Fruit fly (Drosophila melanogaster): ENCODE data around the gene heca.

The heca gene

DNA sequence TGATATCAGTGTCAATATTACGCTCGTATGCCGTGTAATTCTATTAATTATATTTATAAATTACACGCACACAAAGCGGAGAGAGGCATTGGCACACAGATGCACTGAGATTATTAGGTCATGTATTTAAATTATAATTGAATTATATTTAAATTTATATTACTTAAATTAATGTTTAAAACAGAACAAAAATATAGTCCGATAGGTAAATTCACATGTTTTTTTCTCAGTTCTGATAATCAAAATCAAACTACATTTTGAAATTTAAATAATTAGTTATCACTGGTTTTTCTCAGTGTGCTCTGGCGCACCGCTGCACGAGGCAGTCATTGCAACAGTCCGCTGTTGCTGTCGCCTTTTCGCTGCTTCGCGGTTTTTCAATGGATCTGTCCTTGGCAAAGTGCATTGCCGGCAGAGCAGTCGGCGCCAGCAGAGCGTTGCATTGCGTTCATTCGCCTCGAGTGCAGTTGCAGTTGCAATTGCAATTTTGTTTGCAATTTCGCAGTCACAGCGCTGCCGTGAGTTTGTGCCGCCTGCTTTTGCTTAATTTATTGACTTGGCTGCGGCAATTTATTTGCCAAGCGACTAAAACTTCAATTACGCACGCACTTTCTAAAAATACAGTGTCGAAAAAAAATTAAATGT, 15.9 kb downstream of the heca start (continued):
- TF ChIP-seq CG4360 (GFP tag; IDR thresholded peaks at IDR 0.05) (no peak), nerfin-1 (tag; optimal IDR thresholded peaks at IDR 0.05) (no peak), CG8359 (GFP tag; optimal IDR thresholded peaks at IDR 0.05; ENCODE audit: borderline replicate concordance) (peak; percentile 3), schlank (tag; optimal IDR thresholded peaks at IDR 0.05) (no peak), H2.0 (GFP tag; IDR thresholded peaks at IDR 0.05) (no peak), tx (GFP tag; optimal IDR thresholded peaks at IDR 0.05) (no peak), twi (tag; optimal IDR thresholded peaks at IDR 0.05) (no peak), ro (GFP tag; IDR thresholded peaks at IDR 0.05) (no peak), run (tag; optimal IDR thresholded peaks at IDR 0.05) (no peak), HmgZ (tag; optimal IDR thresholded peaks at IDR 0.05) (no peak), Dek (tag; optimal IDR thresholded peaks at IDR 0.05) (no peak), z (GFP tag; IDR thresholded peaks at IDR 0.05) (no peak), Six4 (GFP tag; optimal IDR thresholded peaks at IDR 0.05) (no peak), CG30431 (GFP tag; optimal IDR thresholded peaks at IDR 0.05) (no peak), CG8388 (GFP tag; optimal IDR thresholded peaks at IDR 0.05) (peak; percentile 14), CG12942 (GFP tag; optimal IDR thresholded peaks at IDR 0.05) (no peak), CG32532 (GFP tag; IDR thresholded peaks at IDR 0.05) (no peak), btn (GFP tag; optimal IDR thresholded peaks at IDR 0.05) (no peak), CG4820 (GFP tag; optimal IDR thresholded peaks at IDR 0.05) (no peak), CG33557 (GFP tag; optimal IDR thresholded peaks at IDR 0.05) (no peak), ERR (GFP tag; optimal IDR thresholded peaks at IDR 0.05) (no peak), inv (GFP tag; IDR thresholded peaks at IDR 0.05; ENCODE audit: partially characterized antibody) (no peak), aop (GFP tag; IDR thresholded peaks at IDR 0.05) (no peak), CG14860 (GFP tag; IDR thresholded peaks at IDR 0.05; ENCODE audit: partially characterized antibody) (no peak), sens (GFP tag) (peak; percentile 30), CG11560 (tag; IDR thresholded peaks at IDR 0.05) (no peak), CG3847 (GFP tag; IDR thresholded peaks at IDR 0.05) (no peak), HLH3B (GFP tag; IDR thresholded peaks at IDR 0.05) (peak; percentile 41; the same call in 1 of the 2 replicates), pfk (GFP tag; optimal IDR thresholded peaks at IDR 0.05) (no peak), CG3838 (GFP tag; optimal IDR thresholded peaks at IDR 0.05) (no peak), scrt (GFP tag; optimal IDR thresholded peaks at IDR 0.05) (no peak), CG31365 (tag; optimal IDR thresholded peaks at IDR 0.05) (no peak), CG14710 (tag; optimal IDR thresholded peaks at IDR 0.05) (peak; percentile 13), CG7963 (GFP tag; IDR thresholded peaks at IDR 0.05; ENCODE audit: partially characterized antibody) (no peak), CG1603 (tag; optimal IDR thresholded peaks at IDR 0.05) (no peak), kah (GFP tag; optimal IDR thresholded peaks at IDR 0.05) (no peak), dm (GFP tag; optimal IDR thresholded peaks at IDR 0.05) (no peak), gem (tag; optimal IDR thresholded peaks at IDR 0.05) (peak; percentile 55), Mad (GFP tag; optimal IDR thresholded peaks at IDR 0.05) (no peak), CG10979 (tag; optimal IDR thresholded peaks at IDR 0.05) (peak; percentile 36), CG6791 (GFP tag; IDR thresholded peaks at IDR 0.05; ENCODE audit: partially characterized antibody) (no peak), CG13123 (GFP tag; optimal IDR thresholded peaks at IDR 0.05) (no peak), CG31224 (GFP tag; IDR thresholded peaks at IDR 0.05) (no peak), CG18476 (GFP tag; optimal IDR thresholded peaks at IDR 0.05) (no peak), CG31441 (GFP tag; IDR thresholded peaks at IDR 0.05) (0 out of 2 replicates have a peak, but pooled peaks have one; percentile 31), CG31388 (GFP tag; optimal IDR thresholded peaks at IDR 0.05) (no peak), CG17568 (GFP tag; optimal IDR thresholded peaks at IDR 0.05) (no peak), CG18262 (tag; optimal IDR thresholded peaks at IDR 0.05) (peak; percentile 10), Ptx1 (GFP tag; IDR thresholded peaks at IDR 0.05) (0 out of 2 replicates have a peak, but pooled peaks have one; percentile 11), sr (GFP tag; IDR thresholded peaks at IDR 0.05) (no peak), HHEX (GFP tag; optimal IDR thresholded peaks at IDR 0.05) (no peak)
